Fruit fly (Drosophila melanogaster): Measurements from ENCODE around the gene exex.
A peak's percentile ranks its signal among the peaks of the same experiment; 100 is the strongest.

exex gene

DNA sequence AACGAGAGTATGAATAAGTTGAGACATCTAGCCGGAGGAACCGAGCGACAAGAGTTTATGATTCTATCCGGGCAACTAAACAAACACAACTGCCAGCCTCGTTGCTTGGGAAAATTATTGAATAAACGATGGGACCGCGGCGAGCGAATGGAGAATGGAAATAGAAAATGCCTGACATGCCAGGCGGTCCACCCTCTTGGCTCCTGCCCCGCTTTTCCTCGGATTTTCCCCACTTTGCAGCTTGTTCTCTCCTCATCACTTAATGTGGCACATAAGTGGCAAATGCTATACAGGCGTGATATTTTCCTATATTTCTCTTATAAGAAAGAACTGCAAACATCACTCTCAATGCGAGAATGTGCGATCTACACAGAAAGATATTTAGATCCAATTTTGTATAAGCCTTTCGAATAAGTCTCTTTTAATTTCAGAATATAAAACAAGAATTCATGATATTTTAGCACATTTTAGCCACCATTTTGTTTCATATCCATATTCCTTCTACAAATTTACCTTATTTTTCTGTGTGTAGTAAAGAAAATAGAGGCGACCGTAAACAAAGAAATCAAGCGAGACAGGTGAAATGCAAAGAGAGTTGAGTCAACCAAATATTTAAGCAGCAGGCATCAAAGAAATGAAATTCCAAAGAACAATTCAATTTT is 44.4 kb upstream of the exex start (continued):
- TF ChIP-seq croc (GFP tag; conservative IDR thresholded peaks at IDR 0.05) (peak; percentile 86), zf30C (GFP tag; optimal IDR thresholded peaks at IDR 0.05) (peak; percentile 56), CG12942 (GFP tag; optimal IDR thresholded peaks at IDR 0.05) (peak; percentile 63), CG17802 (tag; optimal IDR thresholded peaks at IDR 0.05) (peak; percentile 69), CG43689 (GFP tag; IDR thresholded peaks at IDR 0.05) (no peak), Awh (GFP tag; IDR thresholded peaks at IDR 0.05) (peak; percentile 82; the same call in 1 of the 2 replicates), wek (GFP tag; optimal IDR thresholded peaks at IDR 0.05) (peak; percentile 20), Deaf1 (tag; optimal IDR thresholded peaks at IDR 0.05) (peak; percentile 61), ind (GFP tag; optimal IDR thresholded peaks at IDR 0.05) (peak; percentile 79), pnt (GFP tag; optimal IDR thresholded peaks at IDR 0.05) (peak; percentile 65), BtbVII (GFP tag; optimal IDR thresholded peaks at IDR 0.05) (peak; percentile 71), zfh2 (GFP tag; optimal IDR thresholded peaks at IDR 0.05) (peak; percentile 60), Dek (tag; optimal IDR thresholded peaks at IDR 0.05) (peak; percentile 77), gsb (GFP tag; IDR thresholded peaks at IDR 0.05) (0 out of 2 replicates have a peak, but pooled peaks have one; percentile 15), HHEX (GFP tag; optimal IDR thresholded peaks at IDR 0.05) (peak; percentile 79), jing (GFP tag; optimal IDR thresholded peaks at IDR 0.05) (peak; percentile 58), CoRest (tag; optimal IDR thresholded peaks at IDR 0.05) (peak; percentile 90), Opbp (GFP tag; IDR thresholded peaks at IDR 0.05; ENCODE audit: partially characterized antibody) (0 out of 3 replicates have a peak, but pooled peaks have one; percentile 6), CG18011 (GFP tag; optimal IDR thresholded peaks at IDR 0.05) (peak; percentile 49), Hr39 (optimal IDR thresholded peaks at IDR 0.05) (no peak), dm (GFP tag; optimal IDR thresholded peaks at IDR 0.05) (peak; percentile 76), CG31388 (GFP tag; optimal IDR thresholded peaks at IDR 0.05) (peak; percentile 65), CG8765 (GFP tag; IDR thresholded peaks at IDR 0.05) (0 out of 2 replicates have a peak, but pooled peaks have one; percentile 16), HLH4C (GFP tag; IDR thresholded peaks at IDR 0.05; ENCODE audit: partially characterized antibody) (no peak), pros (GFP tag; optimal IDR thresholded peaks at IDR 0.05) (peak; percentile 7), zfh1 (GFP tag; IDR thresholded peaks at IDR 0.05) (peak; percentile 92), Doc3 (GFP tag; IDR thresholded peaks at IDR 0.05; ENCODE audit: partially characterized antibody) (no peak), CG8089 (GFP tag; optimal IDR thresholded peaks at IDR 0.05) (peak; percentile 85), CG1603 (tag; optimal IDR thresholded peaks at IDR 0.05) (peak; percentile 71), NK7.1 (GFP tag; optimal IDR thresholded peaks at IDR 0.05) (peak; percentile 79), z (GFP tag; IDR thresholded peaks at IDR 0.05) (peak; percentile 5; the same call in 1 of the 3 replicates), ap (GFP tag; IDR thresholded peaks at IDR 0.05) (peak; percentile 80), fd64A (GFP tag; optimal IDR thresholded peaks at IDR 0.05) (peak; percentile 80), Scr (GFP tag; IDR thresholded peaks at IDR 0.05; ENCODE audit: partially characterized antibody) (no peak), CG11695 (GFP tag; IDR thresholded peaks at IDR 0.05) (peak; percentile 77; the same call in 2 of the 3 replicates), CG2889 (GFP tag; IDR thresholded peaks at IDR 0.05) (peak; percentile 60; the same call in 1 of the 3 replicates), tup (GFP tag; optimal IDR thresholded peaks at IDR 0.05) (peak; percentile 62), ERR (GFP tag; optimal IDR thresholded peaks at IDR 0.05) (peak; percentile 62), CG4360 (GFP tag; IDR thresholded peaks at IDR 0.05) (no peak), CG3726 (GFP tag; IDR thresholded peaks at IDR 0.05) (peak; percentile 75; the same call in 2 of the 3 replicates), Fer2 (tag; optimal IDR thresholded peaks at IDR 0.05) (peak; percentile 67), crc (GFP tag; optimal IDR thresholded peaks at IDR 0.05) (peak; percentile 79), CG7556 (GFP tag; optimal IDR thresholded peaks at IDR 0.05) (peak; percentile 82), toy (GFP tag; IDR thresholded peaks at IDR 0.05) (no peak), ash1 (GFP tag; optimal IDR thresholded peaks at IDR 0.05) (no peak), CG3407 (GFP tag; optimal IDR thresholded peaks at IDR 0.05) (peak; percentile 88), Doc2 (GFP tag; IDR thresholded peaks at IDR 0.05) (no peak), CG17328 (GFP tag; IDR thresholded peaks at IDR 0.05) (peak; percentile 87), CG6683 (GFP tag; optimal IDR thresholded peaks at IDR 0.05) (peak; percentile 57), row (GFP tag; IDR thresholded peaks at IDR 0.05) (peak; percentile 86)

All from whole organism, embryonic.